Fruit fly (Drosophila melanogaster): ENCODE measurements around the gene CG11694.

CG11694 gene

DNA sequence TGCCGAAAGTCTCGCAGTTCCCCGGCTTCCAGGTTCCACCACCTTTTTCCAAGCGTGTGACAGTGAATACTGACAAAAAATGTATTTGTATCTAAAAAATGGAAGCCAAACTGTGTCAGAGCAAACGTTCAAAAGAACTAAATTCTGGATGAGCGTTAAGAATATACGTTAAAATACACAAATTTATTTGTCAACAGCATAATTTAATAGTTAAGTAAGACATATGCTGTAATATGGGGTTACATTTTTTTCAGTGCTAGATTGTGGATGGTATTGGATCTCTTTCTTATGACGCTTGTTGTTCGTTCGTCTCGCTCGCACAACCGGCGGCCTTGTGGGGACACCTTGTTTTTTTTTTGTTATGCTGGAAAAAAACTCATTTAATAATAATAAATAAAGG lies 43.6 kb upstream of the CG11694 start (continued):
- peak; percentile 90 for TF ChIP-seq Bdp1 (GFP tag; optimal IDR thresholded peaks at IDR 0.05)
- peak; percentile 87 for TF ChIP-seq Hmx (GFP tag; optimal IDR thresholded peaks at IDR 0.05)
- TF ChIP-seq Drgx (GFP tag; IDR thresholded peaks at IDR 0.05): peak; percentile 84
- TF ChIP-seq HmgD (GFP tag; optimal IDR thresholded peaks at IDR 0.05): peak; percentile 94
- peak; percentile 94 for TF ChIP-seq CrebB (tag; optimal IDR thresholded peaks at IDR 0.05)
- TF ChIP-seq tup (GFP tag; optimal IDR thresholded peaks at IDR 0.05): peak; percentile 87
- peak; percentile 52 for TF ChIP-seq Neu2 (GFP tag; optimal IDR thresholded peaks at IDR 0.05; ENCODE audit: borderline replicate concordance)
- TF ChIP-seq bcd (GFP tag; optimal IDR thresholded peaks at IDR 0.05): peak; percentile 93
- TF ChIP-seq Nf-YA (GFP tag; IDR thresholded peaks at IDR 0.05): peak; percentile 91
- peak; percentile 96 for TF ChIP-seq kay (GFP tag; optimal IDR thresholded peaks at IDR 0.05)
- TF ChIP-seq inv (GFP tag; IDR thresholded peaks at IDR 0.05; ENCODE audit: partially characterized antibody): no peak
- peak; percentile 56 for TF ChIP-seq CG3995 (GFP tag; optimal IDR thresholded peaks at IDR 0.05)
- peak; percentile 94 for TF ChIP-seq ATbp (GFP tag; optimal IDR thresholded peaks at IDR 0.05)
- TF ChIP-seq YL-1 (GFP tag; optimal IDR thresholded peaks at IDR 0.05): peak; percentile 79
- TF ChIP-seq Hr51 (GFP tag; optimal IDR thresholded peaks at IDR 0.05): peak; percentile 94 to 97
- TF ChIP-seq Oli (tag; optimal IDR thresholded peaks at IDR 0.05): peak; percentile 93
- peak; percentile 83 for TF ChIP-seq trem (tag; optimal IDR thresholded peaks at IDR 0.05)
- TF ChIP-seq tgo (GFP tag; IDR thresholded peaks at IDR 0.05): peak; percentile 95
- TF ChIP-seq mam (GFP tag; optimal IDR thresholded peaks at IDR 0.05): peak; percentile 98
- peak; percentile 97 for TF ChIP-seq Dbx (GFP tag; IDR thresholded peaks at IDR 0.05)
- peak; percentile 93 for TF ChIP-seq Poxn (GFP tag; IDR thresholded peaks at IDR 0.05)
- TF ChIP-seq NC2α (GFP tag; optimal IDR thresholded peaks at IDR 0.05): peak; percentile 84
- TF ChIP-seq CG3847 (GFP tag; IDR thresholded peaks at IDR 0.05): peak; percentile 96
- TF ChIP-seq CG3281 (GFP tag; optimal IDR thresholded peaks at IDR 0.05): peak; percentile 96
- TF ChIP-seq Med (GFP tag): peak; percentile 100
- TF ChIP-seq Aef1 (GFP tag; IDR thresholded peaks at IDR 0.05): peak; percentile 94
- peak; percentile 96 for TF ChIP-seq Hsf (GFP tag; optimal IDR thresholded peaks at IDR 0.05)
- peak; percentile 43 to 93 for TF ChIP-seq bsh (GFP tag; optimal IDR thresholded peaks at IDR 0.05)
- TF ChIP-seq CG2875 (GFP tag; optimal IDR thresholded peaks at IDR 0.05): peak; percentile 87
- peak; percentile 93 for TF ChIP-seq CG11504 (tag; optimal IDR thresholded peaks at IDR 0.05)
- TF ChIP-seq cg (GFP tag; optimal IDR thresholded peaks at IDR 0.05): no peak
- no peak for TF ChIP-seq hbn (GFP tag; IDR thresholded peaks at IDR 0.05; ENCODE audit: partially characterized antibody)
- peak; percentile 80 for TF ChIP-seq Lim3 (GFP tag; IDR thresholded peaks at IDR 0.05)
- peak; percentile 99 for TF ChIP-seq Rfx (GFP tag; IDR thresholded peaks at IDR 0.05)
- no peak for TF ChIP-seq CG16813 (GFP tag; IDR thresholded peaks at IDR 0.05; ENCODE audit: partially characterized antibody)
- peak; percentile 73 for TF ChIP-seq CG10565 (GFP tag; optimal IDR thresholded peaks at IDR 0.05)
- peak; percentile 97 for TF ChIP-seq row (GFP tag; IDR thresholded peaks at IDR 0.05)
- no peak for TF ChIP-seq tll (GFP tag; optimal IDR thresholded peaks at IDR 0.05)
- TF ChIP-seq CG13624 (GFP tag; optimal IDR thresholded peaks at IDR 0.05): peak; percentile 99
- TF ChIP-seq CG6654 (GFP tag; optimal IDR thresholded peaks at IDR 0.05): peak; percentile 82
- peak; percentile 97 for TF ChIP-seq Fer1 (GFP tag; optimal IDR thresholded peaks at IDR 0.05)
- TF ChIP-seq sd (tag; optimal IDR thresholded peaks at IDR 0.05): peak; percentile 90
- TF ChIP-seq CG10654 (GFP tag; optimal IDR thresholded peaks at IDR 0.05): peak; percentile 93
- peak; percentile 93 for TF ChIP-seq oc (tag; optimal IDR thresholded peaks at IDR 0.05)
- peak; percentile 88 for TF ChIP-seq CG3726 (GFP tag; IDR thresholded peaks at IDR 0.05)
- peak; percentile 97 for TF ChIP-seq CHES-1-like (GFP tag; optimal IDR thresholded peaks at IDR 0.05)
- TF ChIP-seq so (GFP tag; IDR thresholded peaks at IDR 0.05): peak; percentile 90

Data from whole organism, embryonic.